Worm (Caenorhabditis elegans): ENCODE data around the gene F28E10.1.

DNA sequence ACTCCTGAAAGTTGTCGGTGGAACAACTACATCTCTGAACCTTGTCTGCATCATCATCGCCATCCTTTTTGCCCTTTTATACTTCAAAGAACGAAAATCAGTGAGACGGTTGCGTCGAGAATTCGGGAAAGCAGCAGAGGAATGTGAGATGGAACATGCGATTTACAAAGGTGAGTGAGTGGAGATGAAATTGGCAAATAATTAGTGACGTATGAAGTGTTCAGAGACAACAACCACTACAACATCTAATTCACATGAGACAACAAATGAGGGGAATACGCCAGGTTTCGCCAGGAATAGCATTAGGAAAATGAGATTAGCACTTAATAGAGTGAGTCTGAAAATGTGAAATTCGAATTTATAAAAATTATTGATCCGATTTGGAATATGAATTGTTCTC, 4.1 kb upstream of the F28E10.1 start:
- TF ChIP-seq F23B12.7 (tag; optimal IDR thresholded peaks at IDR 0.05; ENCODE audit: insufficient read depth) (no peak), repo-1 (tag; optimal IDR thresholded peaks at IDR 0.05) (no peak), ama-1 (optimal IDR thresholded peaks at IDR 0.05) (no peak), ama-1 (GFP tag; optimal IDR thresholded peaks at IDR 0.05) (no peak), nfya-1 (tag; optimal IDR thresholded peaks at IDR 0.05; ENCODE audit: borderline replicate concordance, insufficient read depth) (no peak), lir-1 (GFP tag; conservative IDR thresholded peaks at IDR 0.05) (no peak), unc-62 (GFP tag; optimal IDR thresholded peaks at IDR 0.05) (no peak), unc-130 (GFP tag; optimal IDR thresholded peaks at IDR 0.05) (no peak), Y79H2A.3 (GFP tag; conservative IDR thresholded peaks at IDR 0.05) (no peak), snpc-4 (GFP tag; optimal IDR thresholded peaks at IDR 0.05) (no peak), snpc-4 (tag; optimal IDR thresholded peaks at IDR 0.05) (no peak), lag-1 (GFP tag; IDR thresholded peaks at IDR 0.05) (no peak), hlh-26 (GFP tag; conservative IDR thresholded peaks at IDR 0.05) (no peak), F22D6.2 (tag; optimal IDR thresholded peaks at IDR 0.05) (no peak), F57A8.1 (GFP tag; optimal IDR thresholded peaks at IDR 0.05) (no peak)

Data from whole organism, young adult.